Worm (Caenorhabditis elegans): Measurements from ENCODE around the gene B0035.15.
"Not testable (repeated sequence)": the region's sequence is repeated elsewhere in the genome, so short reads cannot be mapped to it uniquely, and the experiment has no call there.

The B0035.15 gene

ce11 chrIV:11269483-11269882, 28.6 kb downstream of the B0035.15 start:
- TF ChIP-seq mdt-29 (GFP tag; IDR thresholded peaks at IDR 0.05): no peak
- TF ChIP-seq dmd-9 (GFP tag; IDR thresholded peaks at IDR 0.05): no peak
- no peak for TF ChIP-seq pha-4 (GFP tag; IDR thresholded peaks at IDR 0.05)
- peak; percentile 61 for TF ChIP-seq pha-4 (tag; optimal IDR thresholded peaks at IDR 0.05)

- TF ChIP-seq zfp-2 (tag; optimal IDR thresholded peaks at IDR 0.05): no peak
- no peak for TF ChIP-seq nhr-41 (GFP tag; IDR thresholded peaks at IDR 0.05)
- no peak for TF ChIP-seq pqm-1 (tag; optimal IDR thresholded peaks at IDR 0.05)
- no peak for TF ChIP-seq nhr-237 (tag; optimal IDR thresholded peaks at IDR 0.05)
- no peak for TF ChIP-seq vab-7 (GFP tag; IDR thresholded peaks at IDR 0.05)
Measured at ce11 chrIV:11266090-11266489, 32.0 kb downstream of the B0035.15 start, which contains the start of gene col-127. TSS of gene col-127 (minus strand) at chrIV:11266190.

- TF ChIP-seq unc-130 (GFP tag; optimal IDR thresholded peaks at IDR 0.05); nhr-237 (tag; optimal IDR thresholded peaks at IDR 0.05); sdz-12 (GFP tag; optimal IDR thresholded peaks at IDR 0.05): not testable (repeated sequence)
Measured at ce11 chrIV:11263101-11263500, 35.0 kb downstream of the B0035.15 start, which contains the start of gene col-126. TSS of gene col-126 (plus strand) at chrIV:11263401.

- TF ChIP-seq nhr-10 (tag; optimal IDR thresholded peaks at IDR 0.05): no peak
- no peak for TF ChIP-seq daf-12 (tag; optimal IDR thresholded peaks at IDR 0.05)
- no peak for TF ChIP-seq php-3 (GFP tag; IDR thresholded peaks at IDR 0.05)
- TF ChIP-seq ces-1 (GFP tag; optimal IDR thresholded peaks at IDR 0.05): no peak
Measured at ce11 chrIV:11261535-11261934, 36.5 kb downstream of the B0035.15 start, which contains the start of gene F54D1.1. TSS of gene F54D1.1 (plus strand) at chrIV:11261835.

- TF ChIP-seq F44E2.7 (GFP tag; IDR thresholded peaks at IDR 0.05): no peak
- peak; percentile 91 for TF ChIP-seq aha-1 (tag)
- peak in 1 of 2 experiments; percentile 88 for TF ChIP-seq unc-62 (GFP tag; optimal IDR thresholded peaks at IDR 0.05 in 1 of 2)
- TF ChIP-seq unc-62 (tag; optimal IDR thresholded peaks at IDR 0.05): no peak
- no peak for TF ChIP-seq Y75B8A.6 (GFP tag; IDR thresholded peaks at IDR 0.05)
- TF ChIP-seq Y105C5A.15 (GFP tag; IDR thresholded peaks at IDR 0.05): no peak
- TF ChIP-seq spr-3 (GFP tag; optimal IDR thresholded peaks at IDR 0.05): no peak
- no peak for TF ChIP-seq zag-1 (tag; optimal IDR thresholded peaks at IDR 0.05)
- TF ChIP-seq nhr-11 (tag; optimal IDR thresholded peaks at IDR 0.05): no peak
- no peak for TF ChIP-seq gei-8 (GFP tag; optimal IDR thresholded peaks at IDR 0.05)
- TF ChIP-seq dve-1 (tag; optimal IDR thresholded peaks at IDR 0.05; ENCODE audit: insufficient read depth): no peak
- TF ChIP-seq T20F7.1 (GFP tag; optimal IDR thresholded peaks at IDR 0.05): no peak
Measured at ce11 chrIV:11260544-11261227, 37.4 kb downstream of the B0035.15 start, which contains the start of gene C05C12.5. TSS of gene C05C12.5 (minus strand) at chrIV:11261185.

ce11 chrIV:11259485-11259972, 38.5 kb downstream of the B0035.15 start, which contains the start of gene gtl-1:
TSS of gene gtl-1 (minus strand) at chrIV:11259535.
- TF ChIP-seq unc-62 (GFP tag; optimal IDR thresholded peaks at IDR 0.05 in 1 of 2) (peak in 1 of 2 experiments; percentile 38), unc-62 (tag; optimal IDR thresholded peaks at IDR 0.05) (no peak), rbr-2 (tag; optimal IDR thresholded peaks at IDR 0.05) (no peak), ceh-62 (tag; optimal IDR thresholded peaks at IDR 0.05) (no peak), lin-1 (GFP tag; IDR thresholded peaks at IDR 0.05) (no peak), nhr-28 (tag; optimal IDR thresholded peaks at IDR 0.05) (peak; percentile 73), arid-1 (GFP tag; conservative IDR thresholded peaks at IDR 0.05) (0 out of 2 replicates have a peak, but pooled peaks have one; percentile 9), unc-130 (GFP tag; optimal IDR thresholded peaks at IDR 0.05) (no peak), hlh-30 (tag; optimal IDR thresholded peaks at IDR 0.05; ENCODE audit: insufficient read depth) (no peak), nhr-25 (tag; optimal IDR thresholded peaks at IDR 0.05; ENCODE audit: borderline replicate concordance, insufficient read depth) (no peak), pqm-1 (tag; optimal IDR thresholded peaks at IDR 0.05) (peak; percentile 96), daf-16 (GFP tag; optimal IDR thresholded peaks at IDR 0.05) (no peak), daf-16 (tag; optimal IDR thresholded peaks at IDR 0.05) (peak; percentile 37), saeg-2 (GFP tag; IDR thresholded peaks at IDR 0.05) (no peak), nhr-11 (tag; optimal IDR thresholded peaks at IDR 0.05) (no peak), zfp-2 (tag; optimal IDR thresholded peaks at IDR 0.05) (no peak), dmd-6 (GFP tag; IDR thresholded peaks at IDR 0.05) (peak; percentile 73), hlh-11 (tag; optimal IDR thresholded peaks at IDR 0.05) (peak; percentile 45), dve-1 (tag; optimal IDR thresholded peaks at IDR 0.05; ENCODE audit: insufficient read depth) (peak; percentile 18), zip-2 (tag; optimal IDR thresholded peaks at IDR 0.05) (no peak)

Data from whole organism, L4 larva.